Worm (Caenorhabditis elegans): ENCODE results near the gene sysm-1.

sysm-1 gene

ce11 chrII:9056215-9056819 lies 26.7 kb downstream of the sysm-1 start (continued):
- TF ChIP-seq rcor-1 (GFP tag; IDR thresholded peaks at IDR 0.05) = peak; percentile 84
- TF ChIP-seq rec-8 (tag; optimal IDR thresholded peaks at IDR 0.05) = peak; percentile 42 to 62
- TF ChIP-seq F37B4.10 (GFP tag; IDR thresholded peaks at IDR 0.05) = no peak
- no peak for TF ChIP-seq cebp-1 (GFP tag; IDR thresholded peaks at IDR 0.05)
- TF ChIP-seq cebp-1 (tag; optimal IDR thresholded peaks at IDR 0.05) = peak; percentile 63
- TF ChIP-seq nhr-179 (tag; optimal IDR thresholded peaks at IDR 0.05) = no peak
- TF ChIP-seq lin-54 (GFP tag; optimal IDR thresholded peaks at IDR 0.05) = peak; percentile 87
- no peak for TF ChIP-seq T07F8.4 (tag; optimal IDR thresholded peaks at IDR 0.05)
- peak; percentile 60 for TF ChIP-seq tbp1 (GFP tag; optimal IDR thresholded peaks at IDR 0.05)
- no peak for TF ChIP-seq nhr-120 (GFP tag; IDR thresholded peaks at IDR 0.05)
- TF ChIP-seq Y53G8AR.9 (GFP tag; conservative IDR thresholded peaks at IDR 0.05) = peak; percentile 84
- peak; percentile 36 for TF ChIP-seq him-1 (tag; optimal IDR thresholded peaks at IDR 0.05)
- peak; percentile 87 for TF ChIP-seq lin-26 (GFP tag; IDR thresholded peaks at IDR 0.05)
- TF ChIP-seq ceh-27 (GFP tag; optimal IDR thresholded peaks at IDR 0.05) = no peak
- peak; percentile 72 for TF ChIP-seq C17E4.6 (GFP tag; IDR thresholded peaks at IDR 0.05)
- no peak for TF ChIP-seq hlh-12 (tag; optimal IDR thresholded peaks at IDR 0.05)
- no peak for TF ChIP-seq let-607 (tag; optimal IDR thresholded peaks at IDR 0.05)

ce11 chrII:9054604-9055003 lies 28.4 kb downstream of the sysm-1 start, which contains the start of gene chmp-7:
Gene chmp-7 (plus strand): TSS chrII:9054972.
- TF ChIP-seq Y95B8A.8 (GFP tag; IDR thresholded peaks at IDR 0.05) = peak; percentile 41; the same call in 1 of the 2 replicates
- TF ChIP-seq snpc-3.4 (tag; optimal IDR thresholded peaks at IDR 0.05) = peak; percentile 54
- TF ChIP-seq sptf-2 (GFP tag; optimal IDR thresholded peaks at IDR 0.05) = no peak
- peak; percentile 86 for TF ChIP-seq dpl-1 (GFP tag; optimal IDR thresholded peaks at IDR 0.05)
- 0 out of 2 replicates have a peak, but pooled peaks have one; percentile 43 for TF ChIP-seq B0336.3 (GFP tag; IDR thresholded peaks at IDR 0.05)
- 0 out of 2 replicates have a peak, but pooled peaks have one; percentile 43 for TF ChIP-seq lir-1 (GFP tag; conservative IDR thresholded peaks at IDR 0.05)
- TF ChIP-seq F23B12.7 (tag; optimal IDR thresholded peaks at IDR 0.05; ENCODE audit: insufficient read depth) = peak; percentile 90
- TF ChIP-seq F33H1.4 (GFP tag; IDR thresholded peaks at IDR 0.05) = peak; percentile 65
- TF ChIP-seq pha-4 (tag; optimal IDR thresholded peaks at IDR 0.05) = peak; percentile 75
- TF ChIP-seq F39B2.1 (GFP tag; IDR thresholded peaks at IDR 0.05) = no peak
- no peak for TF ChIP-seq B0035.1 (tag; optimal IDR thresholded peaks at IDR 0.05)
- TF ChIP-seq ztf-6 (GFP tag; IDR thresholded peaks at IDR 0.05) = no peak
- TF ChIP-seq ZK185.1 (tag; optimal IDR thresholded peaks at IDR 0.05; ENCODE audit: poor library complexity, severe bottlenecking) = peak; percentile 70
- TF ChIP-seq ceh-79 (tag; optimal IDR thresholded peaks at IDR 0.05) = no peak
- TF ChIP-seq ceh-100 (GFP tag; IDR thresholded peaks at IDR 0.05) = peak; percentile 22; the same call in 1 of the 2 replicates
- peak in 1 of 3 experiments; percentile 90 for TF ChIP-seq lin-35 (GFP tag; optimal IDR thresholded peaks at IDR 0.05)
- TF ChIP-seq madf-6 (GFP tag; IDR thresholded peaks at IDR 0.05) = peak; percentile 75
- TF ChIP-seq nhr-80 (tag; optimal IDR thresholded peaks at IDR 0.05) = peak; percentile 53
- peak; percentile 25 for TF ChIP-seq snpc-1.1 (tag; optimal IDR thresholded peaks at IDR 0.05; ENCODE audit: insufficient read depth)
- TF ChIP-seq ztf-28 (GFP tag; IDR thresholded peaks at IDR 0.05) = peak; percentile 68; the same call in 1 of the 2 replicates
- no peak for TF ChIP-seq nhr-120 (GFP tag; IDR thresholded peaks at IDR 0.05)
- TF ChIP-seq ztf-3 (GFP tag; optimal IDR thresholded peaks at IDR 0.05) = no peak
- TF ChIP-seq lsy-27 (tag; optimal IDR thresholded peaks at IDR 0.05; ENCODE audit: borderline replicate concordance, insufficient read depth) = peak; percentile 86
- peak; percentile 60 for TF ChIP-seq ztf-18 (tag; optimal IDR thresholded peaks at IDR 0.05)
- peak; percentile 58 for TF ChIP-seq snpc-4 (GFP tag; optimal IDR thresholded peaks at IDR 0.05)
- peak; percentile 27 to 80 (median 56) for TF ChIP-seq snpc-4 (tag; optimal IDR thresholded peaks at IDR 0.05)
- TF ChIP-seq efl-1 (GFP tag; optimal IDR thresholded peaks at IDR 0.05) = peak; percentile 83
- TF ChIP-seq unc-130 (GFP tag; optimal IDR thresholded peaks at IDR 0.05) = peak; percentile 27
- no peak for TF ChIP-seq die-1 (tag; optimal IDR thresholded peaks at IDR 0.05)
- peak; percentile 55 for TF ChIP-seq madf-8 (GFP tag; conservative IDR thresholded peaks at IDR 0.05)
- TF ChIP-seq tbp1 (GFP tag; optimal IDR thresholded peaks at IDR 0.05) = peak; percentile 66
